Worm (Caenorhabditis elegans): Measurements from ENCODE around the gene Y51H4A.6.
A peak's percentile ranks its signal among the peaks of the same experiment; 100 is the strongest.

The Y51H4A.6 gene

ce11 chrIV:16498031-16498442, 35.4 kb upstream of the Y51H4A.6 start (continued):
- no peak for TF ChIP-seq Y55F3AM.14 (GFP tag; optimal IDR thresholded peaks at IDR 0.05)
- no peak for TF ChIP-seq ceh-82 (tag; optimal IDR thresholded peaks at IDR 0.05)
- no peak for TF ChIP-seq ztf-1 (GFP tag; conservative IDR thresholded peaks at IDR 0.05)
- TF ChIP-seq mab-5 (tag; optimal IDR thresholded peaks at IDR 0.05), result peak; percentile 50
- no peak for TF ChIP-seq dmd-4 (tag; optimal IDR thresholded peaks at IDR 0.05)
- peak; percentile 78 for TF ChIP-seq nhr-129 (tag; optimal IDR thresholded peaks at IDR 0.05)
- TF ChIP-seq sem-4 (tag; optimal IDR thresholded peaks at IDR 0.05), result peak; percentile 87

ce11 chrIV:16501855-16502254, 31.6 kb upstream of the Y51H4A.6 start:
- TF ChIP-seq nhr-12 (tag; optimal IDR thresholded peaks at IDR 0.05), result no peak
- TF ChIP-seq nhr-23 (tag; optimal IDR thresholded peaks at IDR 0.05), result no peak
- TF ChIP-seq unc-62 (GFP tag; optimal IDR thresholded peaks at IDR 0.05), result no peak
- TF ChIP-seq dmd-4 (tag; optimal IDR thresholded peaks at IDR 0.05), result no peak
- no peak for TF ChIP-seq elt-3 (tag; optimal IDR thresholded peaks at IDR 0.05)
- TF ChIP-seq nhr-11 (tag; optimal IDR thresholded peaks at IDR 0.05), result no peak
- TF ChIP-seq ztf-1 (GFP tag; conservative IDR thresholded peaks at IDR 0.05), result no peak
- peak in 1 of 2 experiments; percentile 57 for TF ChIP-seq lsy-2 (tag; optimal IDR thresholded peaks at IDR 0.05)
- TF ChIP-seq sem-4 (tag; optimal IDR thresholded peaks at IDR 0.05), result peak; percentile 66
- TF ChIP-seq skn-1 (tag; optimal IDR thresholded peaks at IDR 0.05), result no peak
- peak; percentile 75 for TF ChIP-seq C34F6.9 (tag; optimal IDR thresholded peaks at IDR 0.05)
- no peak for TF ChIP-seq Y55F3AM.14 (GFP tag; optimal IDR thresholded peaks at IDR 0.05)
- peak; percentile 53 for TF ChIP-seq lin-11 (tag; optimal IDR thresholded peaks at IDR 0.05)
- TF ChIP-seq mbf-1 (tag; optimal IDR thresholded peaks at IDR 0.05), result no peak
- peak; percentile 29 for TF ChIP-seq crh-2 (tag; optimal IDR thresholded peaks at IDR 0.05)
- no peak for TF ChIP-seq nhr-6 (tag; optimal IDR thresholded peaks at IDR 0.05)
- no peak for TF ChIP-seq mdl-1 (tag; optimal IDR thresholded peaks at IDR 0.05)
- TF ChIP-seq F13H6.1 (tag; optimal IDR thresholded peaks at IDR 0.05), result peak; percentile 57
- peak; percentile 48 for TF ChIP-seq sma-9 (GFP tag; optimal IDR thresholded peaks at IDR 0.05)
- no peak for TF ChIP-seq sma-9 (tag; optimal IDR thresholded peaks at IDR 0.05)
- TF ChIP-seq unc-55 (GFP tag; optimal IDR thresholded peaks at IDR 0.05), result peak; percentile 73
- peak; percentile 28 for TF ChIP-seq mab-5 (tag; optimal IDR thresholded peaks at IDR 0.05)
- TF ChIP-seq nhr-129 (tag; optimal IDR thresholded peaks at IDR 0.05), result peak; percentile 61
- TF ChIP-seq nhr-21 (tag; optimal IDR thresholded peaks at IDR 0.05), result no peak
- TF ChIP-seq lin-39 (tag; optimal IDR thresholded peaks at IDR 0.05), result no peak
- TF ChIP-seq lin-13 (GFP tag; optimal IDR thresholded peaks at IDR 0.05), result peak; percentile 53
- TF ChIP-seq aly-2 (tag; optimal IDR thresholded peaks at IDR 0.05), result no peak
- no peak for TF ChIP-seq zag-1 (tag; optimal IDR thresholded peaks at IDR 0.05)
- TF ChIP-seq ztf-4 (tag; optimal IDR thresholded peaks at IDR 0.05), result no peak
- TF ChIP-seq sma-3 (GFP tag; optimal IDR thresholded peaks at IDR 0.05), result no peak
- TF ChIP-seq ceh-16 (tag; optimal IDR thresholded peaks at IDR 0.05), result no peak
- TF ChIP-seq nhr-77 (tag; optimal IDR thresholded peaks at IDR 0.05), result no peak
- no peak for TF ChIP-seq R02D3.7 (tag; optimal IDR thresholded peaks at IDR 0.05)
- no peak for TF ChIP-seq ZK546.5 (tag; optimal IDR thresholded peaks at IDR 0.05)
- no peak for TF ChIP-seq snpc-4 (tag; optimal IDR thresholded peaks at IDR 0.05)
- TF ChIP-seq egl-27 (tag; optimal IDR thresholded peaks at IDR 0.05), result peak; percentile 3
- no peak for TF ChIP-seq unc-39 (tag; optimal IDR thresholded peaks at IDR 0.05)
- TF ChIP-seq fos-1 (tag; optimal IDR thresholded peaks at IDR 0.05), result peak; percentile 84
- TF ChIP-seq ztf-11 (tag; optimal IDR thresholded peaks at IDR 0.05), result no peak
- no peak for TF ChIP-seq nhr-25 (tag; optimal IDR thresholded peaks at IDR 0.05)
- TF ChIP-seq peb-1 (tag; optimal IDR thresholded peaks at IDR 0.05), result no peak
- TF ChIP-seq elt-1 (tag; optimal IDR thresholded peaks at IDR 0.05), result no peak
- no peak for TF ChIP-seq blmp-1 (tag; optimal IDR thresholded peaks at IDR 0.05; ENCODE audit: insufficient read depth)
- TF ChIP-seq ceh-82 (tag; optimal IDR thresholded peaks at IDR 0.05), result no peak
- TF ChIP-seq alr-1 (tag; optimal IDR thresholded peaks at IDR 0.05), result no peak
- TF ChIP-seq gmeb-1 (tag; optimal IDR thresholded peaks at IDR 0.05), result peak; percentile 46
- TF ChIP-seq nhr-237 (tag; optimal IDR thresholded peaks at IDR 0.05), result no peak
- TF ChIP-seq nhr-10 (tag; optimal IDR thresholded peaks at IDR 0.05), result no peak
- no peak for TF ChIP-seq ama-1 (optimal IDR thresholded peaks at IDR 0.05)
